Fruit fly (Drosophila melanogaster): ENCODE measurements around the gene CG9837.

DNA sequence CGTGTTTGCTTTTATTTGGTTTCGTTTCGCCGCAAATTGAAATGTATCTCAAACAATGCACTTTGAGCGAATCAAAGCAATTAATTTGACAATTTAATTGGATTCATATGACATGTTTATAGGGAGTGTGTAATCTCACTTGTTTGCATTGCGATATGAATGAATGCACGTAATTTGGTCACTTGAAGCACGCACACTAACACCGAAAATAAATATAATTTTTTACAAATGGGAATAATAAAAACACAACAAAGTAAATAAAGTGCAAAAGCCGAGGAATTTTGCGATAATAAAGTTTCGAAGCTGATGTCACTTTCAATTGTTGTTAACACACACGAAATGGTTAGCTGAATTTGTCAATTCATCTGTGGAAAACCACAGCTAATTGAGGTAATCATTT, 31.6 kb upstream of the CG9837 start:
- no peak for TF ChIP-seq N (GFP tag; optimal IDR thresholded peaks at IDR 0.05)
- no peak for TF ChIP-seq Mio (GFP tag; optimal IDR thresholded peaks at IDR 0.05)
- TF ChIP-seq CrebA (GFP tag; optimal IDR thresholded peaks at IDR 0.05; ENCODE audit: borderline replicate concordance) = no peak
- TF ChIP-seq psq (GFP tag; optimal IDR thresholded peaks at IDR 0.05) = no peak

Data from whole organism, wandering third instar larva.